Fruit fly (Drosophila melanogaster): ENCODE measurements around the gene Ranbp21.

Gene Ranbp21

DNA sequence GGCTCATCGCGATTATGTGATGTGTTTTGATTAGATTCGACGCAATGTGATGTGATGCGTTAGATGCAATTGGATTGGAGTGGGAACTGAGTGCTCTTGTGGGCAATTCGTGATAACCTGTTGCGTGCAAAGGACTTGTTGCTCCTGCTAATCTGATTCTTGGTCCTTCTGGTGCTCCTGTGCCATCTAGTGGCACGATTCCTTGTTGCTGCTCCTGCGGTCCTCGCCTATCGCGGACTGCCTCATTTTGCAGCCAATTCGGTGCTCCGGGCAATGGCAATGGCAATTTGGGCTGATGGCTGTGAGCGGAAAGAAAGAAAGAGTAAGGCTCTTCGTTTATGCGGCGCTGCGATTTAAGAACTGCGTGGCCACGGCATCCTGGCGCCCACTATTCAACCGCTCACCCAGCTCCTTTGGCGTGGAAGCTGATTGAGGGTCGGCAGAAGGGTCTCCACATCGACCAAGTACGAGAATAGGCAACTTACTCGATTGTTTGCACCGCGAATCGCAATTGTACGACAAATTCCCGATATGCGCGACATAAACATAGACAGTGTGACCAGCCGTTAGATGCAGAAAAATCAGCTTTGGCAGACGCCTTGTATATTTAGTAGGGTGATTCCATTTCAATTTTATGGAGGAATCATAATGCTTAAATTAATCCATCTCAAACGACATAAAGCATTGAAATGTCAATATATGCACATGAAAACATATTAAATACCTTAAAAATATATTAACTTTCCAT lies 41.1 kb upstream of the Ranbp21 start, which contains the start of gene Mer (continued):
- TF ChIP-seq ttk (GFP tag; IDR thresholded peaks at IDR 0.05) (peak; percentile 74), tx (GFP tag; optimal IDR thresholded peaks at IDR 0.05) (peak; percentile 73), pho (GFP tag; optimal IDR thresholded peaks at IDR 0.05) (peak; percentile 72), fd96Cb (tag; optimal IDR thresholded peaks at IDR 0.05) (peak; percentile 73), CG9727 (GFP tag; optimal IDR thresholded peaks at IDR 0.05) (peak; percentile 85), Deaf1 (tag; optimal IDR thresholded peaks at IDR 0.05) (peak; percentile 54), CG8359 (GFP tag; optimal IDR thresholded peaks at IDR 0.05; ENCODE audit: borderline replicate concordance) (peak; percentile 54), CG7556 (GFP tag; optimal IDR thresholded peaks at IDR 0.05) (peak; percentile 75), CG12769 (tag; optimal IDR thresholded peaks at IDR 0.05) (peak; percentile 94), CG6791 (GFP tag; IDR thresholded peaks at IDR 0.05; ENCODE audit: partially characterized antibody) (no peak), dysf (GFP tag; IDR thresholded peaks at IDR 0.05) (peak; percentile 90), CG10654 (GFP tag; optimal IDR thresholded peaks at IDR 0.05) (peak; percentile 75), GATAe (GFP tag; conservative IDR thresholded peaks at IDR 0.05) (no peak), Opbp (GFP tag; IDR thresholded peaks at IDR 0.05; ENCODE audit: partially characterized antibody) (no peak), pan (optimal IDR thresholded peaks at IDR 0.05) (no peak), pan (GFP tag; optimal IDR thresholded peaks at IDR 0.05 in 1 of 2, IDR thresholded peaks at IDR 0.05 in 1 of 2) (peak in 1 of 2 experiments; percentile 87), CG3281 (GFP tag; optimal IDR thresholded peaks at IDR 0.05) (peak; percentile 90), CG9876 (GFP tag; optimal IDR thresholded peaks at IDR 0.05) (peak; percentile 67), CG42726 (GFP tag; IDR thresholded peaks at IDR 0.05; ENCODE audit: partially characterized antibody) (no peak), CG4707 (GFP tag; optimal IDR thresholded peaks at IDR 0.05) (peak; percentile 37), dati (GFP tag; IDR thresholded peaks at IDR 0.05) (peak; percentile 63; the same call in 1 of the 2 replicates), eve (GFP tag; optimal IDR thresholded peaks at IDR 0.05) (no peak), bcd (GFP tag; optimal IDR thresholded peaks at IDR 0.05) (peak; percentile 85), CG17612 (GFP tag; IDR thresholded peaks at IDR 0.05) (no peak), CG5953 (GFP tag; IDR thresholded peaks at IDR 0.05) (peak; percentile 75; the same call in 1 of the 2 replicates), CG9932 (GFP tag; IDR thresholded peaks at IDR 0.05) (peak; percentile 76), toy (GFP tag; IDR thresholded peaks at IDR 0.05) (no peak), Side (GFP tag; optimal IDR thresholded peaks at IDR 0.05) (peak; percentile 90), CG17361 (GFP tag; IDR thresholded peaks at IDR 0.05) (peak; percentile 79), Dek (tag; optimal IDR thresholded peaks at IDR 0.05) (peak; percentile 74), CG18619 (GFP tag; optimal IDR thresholded peaks at IDR 0.05) (peak; percentile 83), Mrtf (GFP tag; IDR thresholded peaks at IDR 0.05) (peak; percentile 85), CG9437 (GFP tag; optimal IDR thresholded peaks at IDR 0.05) (peak; percentile 57), Pdp1 (GFP tag; optimal IDR thresholded peaks at IDR 0.05) (peak; percentile 78 to 81), stwl (tag; optimal IDR thresholded peaks at IDR 0.05) (peak; percentile 59), ham (GFP tag; IDR thresholded peaks at IDR 0.05) (0 out of 2 replicates have a peak, but pooled peaks have one; percentile 57), CG1602 (GFP tag; optimal IDR thresholded peaks at IDR 0.05) (peak; percentile 64), CG7839 (tag; optimal IDR thresholded peaks at IDR 0.05) (peak; percentile 85), CG2875 (GFP tag; optimal IDR thresholded peaks at IDR 0.05) (peak; percentile 63), CG4617 (GFP tag; optimal IDR thresholded peaks at IDR 0.05; ENCODE audit: borderline replicate concordance) (peak; percentile 79), E2f2 (GFP tag; IDR thresholded peaks at IDR 0.05) (peak; percentile 63; the same call in 1 of the 2 replicates), hbn (GFP tag; IDR thresholded peaks at IDR 0.05; ENCODE audit: partially characterized antibody) (no peak), Fer3 (tag; optimal IDR thresholded peaks at IDR 0.05) (peak; percentile 81), Awh (GFP tag; IDR thresholded peaks at IDR 0.05) (peak; percentile 79), wor (GFP tag; IDR thresholded peaks at IDR 0.05) (peak; percentile 56; the same call in 1 of the 2 replicates), mam (GFP tag; optimal IDR thresholded peaks at IDR 0.05) (peak; percentile 89), Doc3 (GFP tag; IDR thresholded peaks at IDR 0.05; ENCODE audit: partially characterized antibody) (no peak), Xrp1 (GFP tag; IDR thresholded peaks at IDR 0.05) (peak; percentile 88), eyg (GFP tag; optimal IDR thresholded peaks at IDR 0.05) (peak; percentile 77)

All from whole organism, embryonic.